Worm (Caenorhabditis elegans) whole organism, L2 larva: ENCODE measurements around the gene cest-32.

Experiments used
- fos-1 ChIP-seq: fragments of 150-350 bp; optimal IDR thresholded peaks from 2 replicates; lab custom pipeline; 2014; ENCODE audit warnings: missing biosample characterization, missing genetic modification characterization
- lin-39 ChIP-seq: fragments of 150-350 bp; optimal IDR thresholded peaks from 2 replicates; lab custom pipeline; 2014; ENCODE audit warnings: missing biosample characterization, missing genetic modification reagents, missing genetic modification characterization
- mdl-1 ChIP-seq, 2 experiments: fragments of 150-350 bp in 1 of 2; sonication (generic microtip) in 1 of 2; optimal IDR thresholded peaks; 2 replicates each; lab custom pipeline; 2017; ENCODE audit warnings: missing biosample characterization in 2 of 2, missing genetic modification characterization in 2 of 2
- nhr-11 ChIP-seq: fragments of 150-350 bp; optimal IDR thresholded peaks from 2 replicates; lab custom pipeline; 2014; ENCODE audit warnings: missing biosample characterization, missing genetic modification characterization
- nhr-21 ChIP-seq: fragments of 150-350 bp; optimal IDR thresholded peaks from 2 replicates; lab custom pipeline; 2014; ENCODE audit warnings: missing biosample characterization, missing genetic modification characterization
- nhr-23 ChIP-seq: fragments of 150-350 bp; optimal IDR thresholded peaks from 2 replicates; lab custom pipeline; 2014; ENCODE audit warnings: missing biosample characterization, missing genetic modification reagents, missing genetic modification characterization
- nhr-25 ChIP-seq: fragments of 150-350 bp; sonication (generic microtip); optimal IDR thresholded peaks from 3 replicates; lab custom pipeline; 2014; ENCODE audit warnings: missing biosample characterization, missing genetic modification characterization
- nhr-77 ChIP-seq: fragments of 150-350 bp; optimal IDR thresholded peaks from 2 replicates; lab custom pipeline; 2014; ENCODE audit warnings: missing biosample characterization, missing genetic modification characterization
- peb-1 ChIP-seq: fragments of 150-350 bp; optimal IDR thresholded peaks from 2 replicates; lab custom pipeline; 2014; ENCODE audit warnings: missing biosample characterization, missing genetic modification characterization

DNA sequence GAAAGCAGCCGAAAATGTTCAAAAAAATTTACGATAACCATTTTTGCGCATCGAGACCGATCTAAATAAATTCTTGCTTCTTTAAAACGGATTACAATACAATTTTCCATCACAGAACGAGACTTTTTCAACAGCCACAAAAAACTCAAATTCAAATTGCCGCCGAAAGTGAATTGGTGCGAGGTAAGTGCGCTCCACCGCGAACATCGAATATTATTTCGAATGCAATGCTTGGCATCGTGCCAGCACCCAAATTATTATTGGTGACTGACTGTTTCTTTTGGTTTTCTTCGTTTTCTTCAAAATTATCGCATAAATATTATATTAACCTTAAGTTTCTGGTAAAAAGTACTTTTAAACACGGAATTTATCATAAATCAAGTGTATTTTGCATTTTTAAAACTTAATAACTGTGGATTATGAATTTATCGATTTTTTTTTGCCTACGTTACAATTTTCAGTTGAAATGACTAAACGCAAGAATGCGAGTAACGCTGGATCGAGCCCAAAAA lies 35.4 kb upstream of the cest-32 start, which contains the start of gene penr-1:
- TF ChIP-seq nhr-23 (tag; lab: Kevin White, UChicago), result no peak
- no peak for TF ChIP-seq nhr-77
- TF ChIP-seq nhr-21, result no peak
- TF ChIP-seq fos-1 (tag; lab: Kevin White, UChicago), result peak; percentile 15
- TF ChIP-seq lin-39 (tag; lab: Kevin White, UChicago), result no peak
- TF ChIP-seq peb-1, result no peak
- no peak for TF ChIP-seq mdl-1 (tag; optimal IDR thresholded peaks at IDR 0.05; lab: Kevin White, UChicago)
- peak; percentile 46 for TF ChIP-seq nhr-25
- no peak for TF ChIP-seq nhr-11 (tag; lab: Kevin White, UChicago)
